Fruit fly (Drosophila melanogaster): ENCODE results near the gene CG10283.

DNA sequence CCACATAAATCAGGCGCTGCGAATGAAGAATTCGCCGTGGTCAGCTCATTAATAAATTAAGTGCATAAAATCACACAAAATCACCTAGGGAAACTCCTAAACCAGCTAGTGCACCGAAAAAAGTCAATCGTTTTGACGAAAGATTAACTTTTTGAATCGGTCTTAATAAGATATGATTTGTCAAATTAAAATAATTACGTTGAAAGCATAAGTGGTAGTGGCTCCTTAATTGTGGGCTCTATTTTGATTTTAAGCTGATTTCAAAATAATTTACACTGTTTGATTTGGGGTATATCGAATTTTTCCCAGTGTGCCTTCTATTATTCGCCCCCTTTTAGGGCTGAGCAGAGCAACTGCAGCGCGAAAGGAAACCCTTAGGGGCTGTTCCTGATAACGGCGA is 21.2 kb upstream of the CG10283 start:
- TF ChIP-seq Clk (GFP tag; optimal IDR thresholded peaks at IDR 0.05) (no peak), Crg-1 (GFP tag; optimal IDR thresholded peaks at IDR 0.05) (no peak), ovo (GFP tag; optimal IDR thresholded peaks at IDR 0.05) (no peak), cic (GFP tag; optimal IDR thresholded peaks at IDR 0.05) (no peak), CG12768 (GFP tag; optimal IDR thresholded peaks at IDR 0.05) (no peak), CG11617 (GFP tag; optimal IDR thresholded peaks at IDR 0.05) (no peak), pad (GFP tag; optimal IDR thresholded peaks at IDR 0.05) (no peak)

Data from whole organism, adult.